Fruit fly (Drosophila melanogaster) whole organism, prepupa: Measurements from ENCODE around the gene alt.

Experiments used
- Blimp-1 ChIP-seq: fragments of 200-800 bp; sonication (Bioruptor generic); optimal IDR thresholded peaks from 3 replicates; lab custom pipeline; 2017; ENCODE audit warnings: missing biosample characterization, missing genetic modification characterization, mild to moderate bottlenecking, moderate library complexity, missing genetic modification reagents
- CG10631 ChIP-seq: fragments of 200-800 bp; sonication (Bioruptor generic); optimal IDR thresholded peaks from 2 replicates; lab custom pipeline; 2016; ENCODE audit warnings: missing biosample characterization, missing genetic modification characterization
- CG10669 ChIP-seq: fragments of 200-800 bp; sonication (Bioruptor generic); optimal IDR thresholded peaks from 3 replicates; lab custom pipeline; 2018; ENCODE audit warnings: missing biosample characterization, mild to moderate bottlenecking, missing genetic modification characterization, moderate library complexity
- CG11762 ChIP-seq: fragments of 200-800 bp; sonication (Bioruptor generic); optimal IDR thresholded peaks from 3 replicates; lab custom pipeline; 2016; ENCODE audit warnings: missing biosample characterization, missing genetic modification characterization; ENCODE audit not compliant: insufficient read depth
- CG11902 ChIP-seq: fragments of 200-800 bp; sonication (Bioruptor generic); optimal IDR thresholded peaks from 3 replicates; lab custom pipeline; 2016; ENCODE audit warnings: missing biosample characterization, missing genetic modification characterization
- CG15336 ChIP-seq: fragments of 200-800 bp; sonication (Bioruptor generic); IDR thresholded peaks from 2 replicates; pipeline ENCODE4 v1.3.6; 2022; ENCODE audit warnings: missing biosample characterization, missing genetic modification characterization
- CG1621 ChIP-seq: fragments of 200-800 bp; sonication (Bioruptor generic); optimal IDR thresholded peaks from 3 replicates; lab custom pipeline; 2018; ENCODE audit warnings: missing biosample characterization, mild to moderate bottlenecking, missing genetic modification characterization
- CG3032 ChIP-seq: fragments of 200-800 bp; optimal IDR thresholded peaks from 2 replicates; lab custom pipeline; 2019; ENCODE audit warnings: missing biosample characterization, mild to moderate bottlenecking, missing genetic modification characterization, moderate library complexity
- CG31627 ChIP-seq: fragments of 200-800 bp; sonication (Bioruptor generic); optimal IDR thresholded peaks from 3 replicates; lab custom pipeline; 2016; ENCODE audit warnings: missing biosample characterization, missing genetic modification characterization
- CG34406 ChIP-seq: fragments of 200-800 bp; sonication (Bioruptor generic); optimal IDR thresholded peaks from 3 replicates; lab custom pipeline; 2016; ENCODE audit warnings: missing biosample characterization, missing genetic modification characterization
- CG3919 ChIP-seq: fragments of 200-800 bp; sonication (Bioruptor generic); optimal IDR thresholded peaks from 3 replicates; lab custom pipeline; 2016; ENCODE audit warnings: missing biosample characterization, missing genetic modification characterization
- CG4318 ChIP-seq: fragments of 200-800 bp; sonication (Bioruptor generic); optimal IDR thresholded peaks from 3 replicates; lab custom pipeline; 2017; ENCODE audit warnings: missing biosample characterization, mild to moderate bottlenecking, missing genetic modification characterization
- CG6276 ChIP-seq: fragments of 200-800 bp; sonication (Bioruptor generic); optimal IDR thresholded peaks from 2 replicates; lab custom pipeline; 2017; ENCODE audit warnings: missing biosample characterization, mild to moderate bottlenecking, missing genetic modification characterization
- CG6792 ChIP-seq: fragments of 200-800 bp; sonication (Bioruptor generic); optimal IDR thresholded peaks from 3 replicates; lab custom pipeline; 2016; ENCODE audit warnings: missing biosample characterization, missing genetic modification characterization
- CG6808 ChIP-seq: fragments of 200-800 bp; sonication (Bioruptor generic); optimal IDR thresholded peaks from 3 replicates; lab custom pipeline; 2017; ENCODE audit warnings: missing biosample characterization, missing genetic modification characterization, mild to moderate bottlenecking, moderate library complexity, missing genetic modification reagents
- CG6854 ChIP-seq: fragments of 200-800 bp; sonication (Bioruptor generic); optimal IDR thresholded peaks from 2 replicates; lab custom pipeline; 2017; ENCODE audit warnings: missing biosample characterization, mild to moderate bottlenecking, missing genetic modification characterization
- CG8119 ChIP-seq: fragments of 200-800 bp; sonication (Bioruptor generic); IDR thresholded peaks from 3 replicates; pipeline ENCODE4 v1.3.6; 2022; ENCODE audit warnings: missing biosample characterization, missing genetic modification characterization
- CG8319 ChIP-seq: fragments of 200-800 bp; sonication (Bioruptor generic); optimal IDR thresholded peaks from 3 replicates; lab custom pipeline; 2016; ENCODE audit warnings: missing biosample characterization, missing genetic modification characterization
- CG9139 ChIP-seq: fragments of 200-800 bp; sonication (Bioruptor generic); optimal IDR thresholded peaks from 3 replicates; lab custom pipeline; 2017; ENCODE audit warnings: missing biosample characterization, mild to moderate bottlenecking, missing genetic modification characterization
- Eip75B ChIP-seq: fragments of 200-800 bp; sonication (Bioruptor generic); optimal IDR thresholded peaks from 3 replicates; lab custom pipeline; 2016; ENCODE audit warnings: missing biosample characterization, missing genetic modification characterization
- Eip93F ChIP-seq: fragments of 200-800 bp; sonication (Bioruptor generic); optimal IDR thresholded peaks from 2 replicates; lab custom pipeline; 2016; ENCODE audit warnings: missing biosample characterization, mild to moderate bottlenecking, missing genetic modification characterization
- Ets21C ChIP-seq: fragments of 200-800 bp; sonication (Bioruptor generic); optimal IDR thresholded peaks from 3 replicates; lab custom pipeline; 2016; ENCODE audit warnings: missing biosample characterization, missing genetic modification characterization
- Ets96B ChIP-seq: fragments of 200-800 bp; optimal IDR thresholded peaks from 2 replicates; lab custom pipeline; 2019; ENCODE audit warnings: missing biosample characterization, mild to moderate bottlenecking, missing genetic modification characterization, moderate library complexity
- Gug ChIP-seq: fragments of 200-800 bp; sonication (Bioruptor generic); IDR thresholded peaks from 2 replicates; pipeline ENCODE4 v1.3.6; 2022; ENCODE audit warnings: missing biosample characterization, missing genetic modification characterization
- Hr38 ChIP-seq: sonication (Bioruptor generic); optimal IDR thresholded peaks from 2 replicates; lab custom pipeline; 2016; ENCODE audit warnings: missing biosample characterization, missing genetic modification characterization
- Hr4 ChIP-seq: fragments of 200-800 bp; sonication (Bioruptor generic); optimal IDR thresholded peaks from 3 replicates; lab custom pipeline; 2016; ENCODE audit warnings: missing biosample characterization, missing genetic modification characterization
- Met ChIP-seq: fragments of 200-800 bp; sonication (Bioruptor generic); optimal IDR thresholded peaks from 3 replicates; lab custom pipeline; 2016; ENCODE audit warnings: missing biosample characterization, missing genetic modification characterization
- OdsH ChIP-seq: fragments of 200-800 bp; sonication (Bioruptor generic); optimal IDR thresholded peaks from 3 replicates; lab custom pipeline; 2016; ENCODE audit warnings: missing biosample characterization, missing genetic modification characterization
- Sox102F ChIP-seq: fragments of 200-800 bp; sonication (Bioruptor generic); optimal IDR thresholded peaks from 2 replicates; lab custom pipeline; 2016; ENCODE audit warnings: missing biosample characterization, mild to moderate bottlenecking, missing genetic modification characterization
- Sox14 ChIP-seq: fragments of 200-800 bp; sonication (Bioruptor generic); optimal IDR thresholded peaks from 3 replicates; lab custom pipeline; 2016; ENCODE audit warnings: missing biosample characterization, missing genetic modification characterization
- Sox15 ChIP-seq: fragments of 200-800 bp; sonication (Bioruptor generic); optimal IDR thresholded peaks from 3 replicates; lab custom pipeline; 2016; ENCODE audit warnings: missing biosample characterization, missing genetic modification characterization
- achi ChIP-seq: fragments of 200-800 bp; sonication (Bioruptor generic); optimal IDR thresholded peaks from 3 replicates; lab custom pipeline; 2016; ENCODE audit warnings: missing biosample characterization, missing genetic modification characterization
- acj6 ChIP-seq: fragments of 200-800 bp; sonication (Bioruptor generic); optimal IDR thresholded peaks from 3 replicates; lab custom pipeline; 2016; ENCODE audit warnings: missing biosample characterization, missing genetic modification characterization
- cyc ChIP-seq: fragments of 200-800 bp; sonication (Bioruptor generic); optimal IDR thresholded peaks from 3 replicates; lab custom pipeline; 2016; ENCODE audit warnings: missing biosample characterization, missing genetic modification characterization
- dac ChIP-seq: fragments of 200-800 bp; sonication (Bioruptor generic); optimal IDR thresholded peaks from 2 replicates; lab custom pipeline; 2017; ENCODE audit warnings: missing biosample characterization, mild to moderate bottlenecking, missing genetic modification characterization
- dsx ChIP-seq: fragments of 200-800 bp; optimal IDR thresholded peaks from 3 replicates; lab custom pipeline; 2019; ENCODE audit warnings: missing biosample characterization, mild to moderate bottlenecking, missing genetic modification characterization, moderate library complexity; ENCODE audit not compliant: poor library complexity, severe bottlenecking
- eg ChIP-seq: fragments of 200-800 bp; sonication (Bioruptor generic); IDR thresholded peaks from 3 replicates; pipeline ENCODE4 v1.3.6; 2022; ENCODE audit warnings: missing biosample characterization, missing genetic modification characterization
- fkh ChIP-seq: fragments of 200-800 bp; sonication (Bioruptor generic); optimal IDR thresholded peaks from 3 replicates; lab custom pipeline; 2017; ENCODE audit warnings: missing biosample characterization, mild to moderate bottlenecking, missing genetic modification characterization, moderate library complexity
- net ChIP-seq: fragments of 200-800 bp; sonication (Bioruptor generic); optimal IDR thresholded peaks from 3 replicates; lab custom pipeline; 2016; ENCODE audit warnings: missing biosample characterization, missing genetic modification characterization
- pdm3 ChIP-seq: fragments of 200-800 bp; sonication (Bioruptor generic); optimal IDR thresholded peaks from 3 replicates; lab custom pipeline; 2016; ENCODE audit warnings: missing biosample characterization, missing genetic modification characterization
- salr ChIP-seq, 2 experiments: fragments of 200-800 bp; sonication (Bioruptor generic); optimal IDR thresholded peaks; 3 replicates each; lab custom pipeline; 2016 to 2018; ENCODE audit warnings: missing biosample characterization in 2 of 2, missing genetic modification characterization in 2 of 2, mild to moderate bottlenecking in 1 of 2
- ss ChIP-seq, 2 experiments: fragments of 200-800 bp; sonication (Bioruptor generic); optimal IDR thresholded peaks; 2 replicates in 1 of 2; 3 replicates in 1 of 2; lab custom pipeline; 2017 to 2018; ENCODE audit warnings: mild to moderate bottlenecking in 2 of 2, missing biosample characterization in 2 of 2, missing genetic modification characterization in 2 of 2, moderate library complexity in 1 of 2
- svp ChIP-seq: fragments of 200-800 bp; sonication (Bioruptor generic); peaks from one replicate; lab custom pipeline; 2016; ENCODE audit warnings: missing biosample characterization, missing genetic modification characterization
- topi ChIP-seq: fragments of 200-800 bp; sonication (Bioruptor generic); optimal IDR thresholded peaks from 3 replicates; lab custom pipeline; 2016; ENCODE audit warnings: missing biosample characterization, missing genetic modification characterization
- vri ChIP-seq: fragments of 200-800 bp; sonication (Bioruptor generic); optimal IDR thresholded peaks from 3 replicates; lab custom pipeline; 2016; ENCODE audit warnings: missing biosample characterization, mild to moderate bottlenecking, missing genetic modification characterization

Gene alt

dm6 chr3R:17703691-17704537, 21.6 kb upstream of the alt start (continued):
- TF ChIP-seq acj6 (GFP tag; lab: Kevin White, UChicago) (peak; percentile 100), CG4318 (peak; percentile 100), CG9139 (GFP tag; lab: Kevin White, UChicago) (peak; percentile 99), Gug (GFP tag; lab: Robert Waterston, UW) (peak; percentile 100), dsx (peak; percentile 99), CG11762 (peak; percentile 100), CG31627 (GFP tag; lab: Kevin White, UChicago) (peak; percentile 100), Ets96B (tag; lab: Kevin White, UChicago) (peak; percentile 100), CG8319 (GFP tag; lab: Kevin White, UChicago) (peak; percentile 100), fkh (peak; percentile 91), CG1621 (peak; percentile 99), CG11902 (GFP tag; lab: Kevin White, UChicago) (peak; percentile 100), OdsH (GFP tag; lab: Kevin White, UChicago) (peak; percentile 100), CG6792 (GFP tag; lab: Kevin White, UChicago) (peak; percentile 100), CG10669 (GFP tag; lab: Kevin White, UChicago) (peak; percentile 100)

- peak; percentile 96 for TF ChIP-seq topi (GFP tag; lab: Kevin White, UChicago)
- TF ChIP-seq CG6854 (GFP tag; lab: Kevin White, UChicago), result peak; percentile 22
- peak; percentile 97 for TF ChIP-seq CG15336
- TF ChIP-seq net (GFP tag; lab: Kevin White, UChicago), result peak; percentile 97
- TF ChIP-seq fkh, result no peak
- TF ChIP-seq salr (GFP tag; optimal IDR thresholded peaks at IDR 0.05; lab: Kevin White, UChicago), result peak; percentile 78 to 98
- peak; percentile 86 to 91 for TF ChIP-seq ss (GFP tag; optimal IDR thresholded peaks at IDR 0.05; lab: Kevin White, UChicago)
- TF ChIP-seq CG10669 (GFP tag; lab: Kevin White, UChicago), result peak; percentile 96
- peak; percentile 93 for TF ChIP-seq Ets96B (tag; lab: Kevin White, UChicago)
- peak; percentile 78 for TF ChIP-seq CG1621
- TF ChIP-seq eg, result peak; percentile 94
- TF ChIP-seq Blimp-1 (GFP tag; lab: Kevin White, UChicago), result peak; percentile 78
- peak; percentile 97 for TF ChIP-seq Sox14 (GFP tag; lab: Kevin White, UChicago)
- TF ChIP-seq pdm3 (GFP tag; lab: Kevin White, UChicago), result peak; percentile 97
- TF ChIP-seq CG6808, result peak; percentile 94
- TF ChIP-seq CG34406, result peak; percentile 94
- TF ChIP-seq CG10631 (GFP tag; lab: Kevin White, UChicago), result peak; percentile 96
- peak; percentile 96 for TF ChIP-seq Met
- TF ChIP-seq Hr38, result peak; percentile 40
- peak; percentile 26 for TF ChIP-seq Eip93F (GFP tag; lab: Kevin White, UChicago)
- TF ChIP-seq CG8119, result peak; percentile 97
- peak; percentile 96 for TF ChIP-seq svp
- TF ChIP-seq CG3919 (GFP tag; lab: Kevin White, UChicago), result peak; percentile 98
- TF ChIP-seq Eip75B, result peak; percentile 97
- TF ChIP-seq CG6792 (GFP tag; lab: Kevin White, UChicago), result peak; percentile 95
- TF ChIP-seq dac (GFP tag; lab: Kevin White, UChicago), result peak; percentile 83
- TF ChIP-seq achi (GFP tag; lab: Kevin White, UChicago), result peak; percentile 95
- peak; percentile 97 for TF ChIP-seq CG11762
- peak; percentile 67 for TF ChIP-seq vri (GFP tag; lab: Kevin White, UChicago)
- peak; percentile 90 for TF ChIP-seq CG3032 (tag; lab: Kevin White, UChicago)
- peak; percentile 94 for TF ChIP-seq dsx
- peak; percentile 93 for TF ChIP-seq CG8319 (GFP tag; lab: Kevin White, UChicago)
- peak; percentile 94 for TF ChIP-seq Gug (GFP tag; lab: Robert Waterston, UW)
- peak; percentile 93 for TF ChIP-seq Sox102F (GFP tag; lab: Kevin White, UChicago)
- TF ChIP-seq CG6276 (GFP tag; lab: Kevin White, UChicago), result peak; percentile 97
- peak; percentile 91 for TF ChIP-seq Ets21C (GFP tag; lab: Kevin White, UChicago)
- peak; percentile 94 for TF ChIP-seq CG11902 (GFP tag; lab: Kevin White, UChicago)
- TF ChIP-seq Sox15 (GFP tag; lab: Kevin White, UChicago), result peak; percentile 93
- peak; percentile 98 for TF ChIP-seq Hr4 (GFP tag; lab: Kevin White, UChicago)
- TF ChIP-seq cyc (GFP tag; lab: Kevin White, UChicago), result peak; percentile 95
Observed at dm6 chr3R:17703024-17703690, 20.8 kb upstream of the alt start.
